Worm (Caenorhabditis elegans) whole organism, L4 larva: ENCODE measurements around the gene ZK742.7.

ENCODE experiments used
- daf-19 ChIP-seq: fragments of 200-800 bp; sonication (Bioruptor generic); conservative IDR thresholded peaks from 2 replicates; pipeline ENCODE4 v1.3.6; 2022; ENCODE audit warnings: missing genetic modification characterization, missing compliant biosample characterization
- dmd-6 ChIP-seq: fragments of 200-800 bp; sonication (Bioruptor generic); IDR thresholded peaks from 2 replicates; pipeline ENCODE4 v1.3.6; 2022; ENCODE audit warnings: missing genetic modification reagents, missing genetic modification characterization, missing compliant biosample characterization
- fkh-10 ChIP-seq: fragments of 150-350 bp; optimal IDR thresholded peaks from 2 replicates; lab custom pipeline; 2014; ENCODE audit warnings: missing biosample characterization, missing genetic modification reagents, missing genetic modification characterization
- fos-1 ChIP-seq: fragments of 150-350 bp; optimal IDR thresholded peaks from 2 replicates; lab custom pipeline; 2014; ENCODE audit warnings: missing biosample characterization, missing genetic modification characterization
- mep-1 ChIP-seq: fragments of 150-350 bp; sonication (generic microtip); optimal IDR thresholded peaks from 3 replicates; lab custom pipeline; 2014; ENCODE audit warnings: missing biosample characterization, missing genetic modification characterization
- mes-2 ChIP-seq: sonication (generic microtip); optimal IDR thresholded peaks from 2 replicates; lab custom pipeline; 2016; ENCODE audit warnings: missing genotype, mild to moderate bottlenecking, missing genetic modification characterization, missing compliant biosample characterization; ENCODE audit not compliant: poor library complexity, severe bottlenecking
- nhr-237 ChIP-seq: sonication (generic microtip); optimal IDR thresholded peaks from 2 replicates; lab custom pipeline; 2017; ENCODE audit warnings: missing biosample characterization, missing genetic modification characterization
- skn-1 ChIP-seq: fragments of 150-350 bp; optimal IDR thresholded peaks from 2 replicates; lab custom pipeline; 2014; ENCODE audit warnings: missing biosample characterization, missing genetic modification characterization
- unc-39 ChIP-seq: sonication (generic microtip); optimal IDR thresholded peaks from 2 replicates; lab custom pipeline; 2017; ENCODE audit warnings: missing biosample characterization, missing genetic modification characterization
- vab-7 ChIP-seq: fragments of 200-800 bp; sonication (Bioruptor generic); IDR thresholded peaks from 2 replicates; pipeline ENCODE4 v1.3.6; 2022; ENCODE audit warnings: missing genetic modification reagents, missing genetic modification characterization, missing compliant biosample characterization

ce11 chrV:7830952-7831351 lies 32.8 kb downstream of the ZK742.7 start:
- no peak for TF ChIP-seq skn-1 (tag; lab: Kevin White, UChicago)
- TF ChIP-seq dmd-6 (GFP tag; lab: Robert Waterston, UW) = no peak
- TF ChIP-seq mep-1 (tag; lab: Kevin White, UChicago) = no peak
- TF ChIP-seq fos-1 (tag; lab: Kevin White, UChicago) = no peak
- no peak for TF ChIP-seq fkh-10 (GFP tag; lab: Kevin White, UChicago)
- no peak for TF ChIP-seq daf-19 (GFP tag; lab: Robert Waterston, UW)
- no peak for TF ChIP-seq vab-7
- no peak for TF ChIP-seq nhr-237 (tag; lab: Kevin White, UChicago)
- TF ChIP-seq unc-39 = no peak
- no peak for TF ChIP-seq mes-2 (tag; lab: Kevin White, UChicago)
